Worm (Caenorhabditis elegans): ENCODE data around the gene arp-11.

Gene arp-11

DNA sequence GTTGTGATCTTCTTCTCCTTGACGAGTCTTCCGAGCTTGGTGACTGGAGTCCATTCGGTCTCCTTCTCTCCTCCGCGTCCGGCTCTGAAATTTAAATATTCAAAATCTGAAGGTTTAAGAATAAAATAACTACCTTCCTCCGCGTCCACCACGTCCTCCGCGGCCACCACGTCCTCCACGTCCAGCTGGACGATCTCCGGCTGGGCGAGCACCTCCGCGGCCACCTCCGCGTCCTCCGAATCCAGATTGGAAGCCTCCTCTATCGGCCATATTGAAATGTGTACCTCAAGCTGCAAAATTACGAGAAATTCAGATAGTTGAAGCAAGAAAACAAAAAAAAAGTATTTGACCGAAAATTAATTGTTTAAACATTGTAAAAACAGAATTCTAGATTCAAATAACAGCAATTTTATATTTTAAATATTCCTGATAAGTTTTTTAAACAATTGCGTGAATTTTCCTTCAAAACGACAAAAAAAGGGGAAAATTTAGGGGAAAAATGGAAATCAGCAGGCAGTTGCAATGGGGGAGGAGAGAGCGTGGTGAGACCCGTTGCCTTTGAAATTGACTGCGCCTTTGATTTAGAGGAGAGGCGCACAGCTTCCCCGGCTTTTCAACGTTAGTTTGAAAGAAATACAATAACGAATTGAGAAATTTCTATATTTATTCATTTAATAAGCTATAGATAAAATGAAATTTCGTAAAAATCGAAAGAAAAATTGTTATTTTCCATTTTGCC is 24.2 kb upstream of the arp-11 start, which contains the start of gene rps-2:
Gene rps-2, minus strand, starts transcription at position 290 of the 739 bp plus-strand sequence.
- TF ChIP-seq mep-1 (tag; optimal IDR thresholded peaks at IDR 0.05) (peak; percentile 31), unc-39 (tag; optimal IDR thresholded peaks at IDR 0.05) (no peak), snpc-4 (tag; optimal IDR thresholded peaks at IDR 0.05) (no peak), cnd-1 (tag; optimal IDR thresholded peaks at IDR 0.05) (no peak), elt-3 (tag; optimal IDR thresholded peaks at IDR 0.05) (no peak), unc-120 (tag; optimal IDR thresholded peaks at IDR 0.05; ENCODE audit: poor library complexity, severe bottlenecking) (peak; percentile 9), flh-1 (GFP tag; optimal IDR thresholded peaks at IDR 0.05) (no peak), unc-62 (GFP tag; optimal IDR thresholded peaks at IDR 0.05) (no peak), lsy-2 (tag; optimal IDR thresholded peaks at IDR 0.05) (peak; percentile 64), ztf-11 (tag; optimal IDR thresholded peaks at IDR 0.05) (no peak), M03D4.4 (tag; optimal IDR thresholded peaks at IDR 0.05) (no peak), nhr-76 (tag; optimal IDR thresholded peaks at IDR 0.05) (no peak), ceh-83 (GFP tag; optimal IDR thresholded peaks at IDR 0.05) (no peak), hlh-1 (tag; optimal IDR thresholded peaks at IDR 0.05) (peak; percentile 30)

DNA sequence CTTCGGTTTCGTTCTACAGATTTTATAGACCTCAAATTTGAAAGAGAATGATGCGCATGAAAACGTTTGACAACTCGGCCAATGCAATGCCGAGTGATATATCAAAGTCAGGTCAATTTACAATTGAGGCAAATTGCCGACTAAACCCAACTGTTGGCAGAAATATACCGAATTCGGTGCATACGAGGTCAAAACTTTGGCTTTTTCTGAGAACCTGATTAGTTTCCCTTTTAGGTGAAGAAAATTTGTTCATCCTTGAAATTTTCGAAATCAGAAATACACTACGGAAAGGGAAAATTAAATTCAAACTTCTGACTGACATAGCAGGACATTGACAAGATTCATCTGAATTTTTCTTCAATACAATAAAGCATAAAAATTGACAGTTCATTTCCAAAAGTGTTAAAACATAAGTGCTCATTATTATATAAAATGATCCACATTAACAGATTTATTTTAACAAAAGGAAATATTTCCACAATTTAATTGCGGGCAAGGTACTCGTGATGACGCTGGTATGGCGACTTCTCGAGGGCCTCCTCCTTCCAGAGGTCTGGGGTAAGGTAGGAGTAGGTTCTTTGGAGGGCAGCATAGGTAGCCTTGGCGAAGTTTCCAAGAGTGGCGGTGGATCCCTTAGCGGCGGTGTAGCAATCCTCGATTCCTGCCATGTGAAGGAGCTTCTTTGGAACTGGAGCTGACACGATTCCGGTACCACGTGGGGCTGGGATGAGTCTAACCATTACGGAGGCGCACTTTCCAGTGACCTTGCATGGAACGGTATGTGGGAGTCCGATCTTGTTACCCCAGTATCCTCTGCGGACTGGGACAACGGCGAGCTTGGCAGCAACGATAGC is 23.1 kb upstream of the arp-11 start:
- TF ChIP-seq flh-1 (GFP tag; optimal IDR thresholded peaks at IDR 0.05) (no peak), lin-32 (GFP tag; optimal IDR thresholded peaks at IDR 0.05) (no peak), elt-3 (tag; optimal IDR thresholded peaks at IDR 0.05) (no peak), sem-2 (GFP tag; optimal IDR thresholded peaks at IDR 0.05) (no peak)

DNA sequence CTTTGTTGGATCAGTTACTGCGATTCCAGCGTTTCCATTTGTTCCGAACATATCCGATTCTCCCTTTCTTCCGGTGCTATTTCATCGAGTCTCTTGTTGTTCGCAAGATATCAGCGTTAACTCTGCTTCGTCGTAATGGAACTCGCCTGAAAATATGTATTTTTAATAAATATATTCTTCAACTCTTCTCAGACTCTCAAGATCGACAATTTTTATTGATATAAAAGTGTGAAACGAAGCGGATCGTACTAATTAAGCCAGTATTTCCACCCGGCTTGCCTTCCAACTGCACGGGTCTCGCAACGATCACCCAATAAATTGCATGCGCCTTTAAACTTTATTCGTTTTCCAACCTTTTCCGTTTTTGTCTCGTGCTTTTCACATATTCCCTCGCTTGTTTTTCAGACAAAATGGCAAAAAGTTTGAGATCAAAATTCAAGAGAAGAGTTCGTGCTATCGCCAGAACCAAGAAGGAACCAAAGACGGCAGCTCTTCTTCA is 22.0 kb upstream of the arp-11 start, which contains the start of the genes xpo-3 and C49H3.3:
Gene xpo-3, minus strand, starts transcription at position 51 of the 499 bp plus-strand sequence.
Gene C49H3.3, plus strand, starts transcription at position 369 of the 499 bp plus-strand sequence.
- TF ChIP-seq cnd-1 (tag; optimal IDR thresholded peaks at IDR 0.05) (no peak), elt-1 (tag; optimal IDR thresholded peaks at IDR 0.05; ENCODE audit: borderline replicate concordance, insufficient read depth) (no peak), ces-1 (GFP tag; optimal IDR thresholded peaks at IDR 0.05) (peak; percentile 68), hlh-1 (tag; optimal IDR thresholded peaks at IDR 0.05) (no peak), ham-2 (GFP tag; optimal IDR thresholded peaks at IDR 0.05) (peak; percentile 55), lsy-2 (tag; optimal IDR thresholded peaks at IDR 0.05) (peak; percentile 18), lin-13 (tag; optimal IDR thresholded peaks at IDR 0.05) (peak; percentile 11), mep-1 (tag; optimal IDR thresholded peaks at IDR 0.05) (peak; percentile 78)

DNA sequence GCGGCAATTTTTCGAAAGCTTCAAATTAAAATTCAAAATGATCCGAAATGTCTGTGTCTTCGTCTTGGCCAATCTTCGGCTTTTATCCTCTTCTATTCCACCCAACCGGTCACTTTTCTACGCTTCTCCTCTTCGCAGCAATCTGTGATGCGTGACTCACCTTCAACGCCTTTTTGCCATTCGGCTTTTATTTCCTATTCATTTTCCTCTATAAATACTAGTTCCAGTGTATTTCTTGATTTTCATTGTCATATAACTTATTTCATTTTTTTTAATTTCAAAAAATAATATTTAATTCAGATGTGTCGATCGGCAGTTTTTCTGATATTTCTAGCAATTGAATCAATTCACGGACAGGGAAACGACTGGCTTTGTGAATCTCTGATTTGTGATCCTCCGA is 18.1 kb upstream of the arp-11 start, which contains the start of gene C49H3.16:
Gene C49H3.16, plus strand, starts transcription at position 301 of the 400 bp plus-strand sequence.
- TF ChIP-seq unc-62 (GFP tag; optimal IDR thresholded peaks at IDR 0.05) (no peak), ces-1 (GFP tag; optimal IDR thresholded peaks at IDR 0.05) (no peak), cnd-1 (tag; optimal IDR thresholded peaks at IDR 0.05) (no peak), mls-2 (tag; optimal IDR thresholded peaks at IDR 0.05) (no peak), elt-1 (tag; optimal IDR thresholded peaks at IDR 0.05; ENCODE audit: borderline replicate concordance, insufficient read depth) (no peak), sem-2 (GFP tag; optimal IDR thresholded peaks at IDR 0.05) (no peak), elt-3 (tag; optimal IDR thresholded peaks at IDR 0.05) (no peak), snpc-4 (tag; optimal IDR thresholded peaks at IDR 0.05) (no peak)

DNA sequence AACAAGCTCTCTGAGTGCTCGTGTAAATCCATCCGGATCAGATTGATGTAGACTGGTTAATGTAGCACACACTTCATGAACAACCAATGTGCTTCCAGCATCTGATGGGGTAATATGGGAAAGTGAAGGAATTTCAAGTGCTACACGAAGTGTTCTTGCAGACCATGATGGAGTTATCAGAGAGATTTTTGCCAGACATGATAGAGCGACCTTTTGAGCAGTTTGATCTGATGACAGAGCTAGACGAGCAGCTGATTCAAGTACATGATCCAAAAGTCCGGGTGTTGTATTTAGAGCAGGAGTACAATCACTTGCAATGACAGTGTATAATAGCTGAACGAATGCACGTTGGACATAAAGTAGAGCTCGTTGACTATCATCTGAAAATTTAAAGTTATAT is 15.8 kb upstream of the arp-11 start:
- TF ChIP-seq unc-62 (GFP tag; optimal IDR thresholded peaks at IDR 0.05), result no peak
- TF ChIP-seq flh-1 (GFP tag; optimal IDR thresholded peaks at IDR 0.05), result no peak
- no peak for TF ChIP-seq ceh-43 (GFP tag; optimal IDR thresholded peaks at IDR 0.05)
- no peak for TF ChIP-seq mls-2 (tag; optimal IDR thresholded peaks at IDR 0.05)
- TF ChIP-seq mab-5 (tag; optimal IDR thresholded peaks at IDR 0.05), result no peak
- TF ChIP-seq nhr-237 (tag; optimal IDR thresholded peaks at IDR 0.05), result no peak
- no peak for TF ChIP-seq nhr-28 (tag; optimal IDR thresholded peaks at IDR 0.05)
- TF ChIP-seq ceh-83 (GFP tag; optimal IDR thresholded peaks at IDR 0.05), result no peak
- TF ChIP-seq mep-1 (tag; optimal IDR thresholded peaks at IDR 0.05), result no peak
- TF ChIP-seq tbx-8 (GFP tag; optimal IDR thresholded peaks at IDR 0.05), result no peak
- no peak for TF ChIP-seq nhr-2 (tag; optimal IDR thresholded peaks at IDR 0.05)
- no peak for TF ChIP-seq blmp-1 (tag; optimal IDR thresholded peaks at IDR 0.05)
- no peak for TF ChIP-seq sem-2 (GFP tag; optimal IDR thresholded peaks at IDR 0.05)
- no peak for TF ChIP-seq unc-39 (tag; optimal IDR thresholded peaks at IDR 0.05)
- TF ChIP-seq lsy-2 (tag; optimal IDR thresholded peaks at IDR 0.05), result no peak
- TF ChIP-seq ceh-39 (tag; optimal IDR thresholded peaks at IDR 0.05), result no peak
- TF ChIP-seq drap-1 (GFP tag; optimal IDR thresholded peaks at IDR 0.05), result no peak
- TF ChIP-seq bed-3 (GFP tag; optimal IDR thresholded peaks at IDR 0.05), result no peak
- no peak for TF ChIP-seq unc-120 (tag; optimal IDR thresholded peaks at IDR 0.05; ENCODE audit: poor library complexity, severe bottlenecking)

Data from whole organism, mixed stage, embryonic.